Worm (Caenorhabditis elegans): ENCODE measurements around the gene C47E12.11.

The C47E12.11 gene

DNA sequence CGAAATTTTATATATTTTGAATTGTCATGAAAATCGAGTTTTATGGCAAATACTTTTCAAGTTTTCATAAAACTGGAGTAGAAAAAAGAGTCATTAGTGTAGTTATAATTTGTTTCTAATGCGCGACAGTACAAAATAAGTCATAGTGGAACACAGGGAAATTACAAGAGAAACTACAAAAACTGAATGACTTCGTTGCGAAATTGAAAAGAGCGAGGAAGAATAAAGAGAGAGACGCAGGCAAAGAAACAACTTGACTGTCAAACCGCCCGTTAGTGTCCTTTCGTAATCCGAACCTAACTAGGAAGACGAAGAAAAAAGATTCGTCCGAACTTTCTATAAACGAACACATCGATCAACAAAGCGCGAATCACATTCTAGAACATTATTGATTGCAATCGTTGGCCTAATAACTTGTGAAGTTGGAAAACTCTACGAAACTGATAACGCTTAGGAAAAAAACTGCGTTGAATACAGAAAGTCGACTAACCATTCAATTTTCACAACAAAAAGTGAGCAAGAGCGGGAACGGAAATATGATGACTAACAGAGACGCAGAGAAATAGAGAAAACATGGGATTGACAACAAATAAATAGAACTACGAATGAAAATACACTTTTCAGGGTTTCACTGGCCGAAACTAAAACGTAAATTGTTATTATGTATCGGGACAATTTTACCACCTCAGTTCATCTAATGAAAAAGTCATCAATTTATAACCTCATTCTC lies 24.4 kb downstream of the C47E12.11 start (continued):
- TF ChIP-seq zag-1 (tag; optimal IDR thresholded peaks at IDR 0.05) (no peak), zfp-2 (tag; optimal IDR thresholded peaks at IDR 0.05) (no peak), jun-1 (tag; optimal IDR thresholded peaks at IDR 0.05) (no peak), T26A8.4 (GFP tag; IDR thresholded peaks at IDR 0.05) (no peak), egl-27 (tag; optimal IDR thresholded peaks at IDR 0.05) (no peak), rbr-2 (tag; optimal IDR thresholded peaks at IDR 0.05) (no peak), cey-2 (tag; optimal IDR thresholded peaks at IDR 0.05; ENCODE audit: borderline replicate concordance, insufficient read depth) (no peak), ceh-28 (tag; optimal IDR thresholded peaks at IDR 0.05) (no peak), nhr-28 (tag; optimal IDR thresholded peaks at IDR 0.05) (peak; percentile 67), T20F7.1 (GFP tag; optimal IDR thresholded peaks at IDR 0.05) (peak; percentile 31), F37D6.2 (tag; optimal IDR thresholded peaks at IDR 0.05) (no peak), lim-7 (GFP tag; IDR thresholded peaks at IDR 0.05) (no peak), Y5F2A.4 (GFP tag; optimal IDR thresholded peaks at IDR 0.05) (no peak), hif-1 (tag; optimal IDR thresholded peaks at IDR 0.05) (no peak), nhr-6 (tag; optimal IDR thresholded peaks at IDR 0.05) (peak; percentile 35), tag-97 (GFP tag; IDR thresholded peaks at IDR 0.05) (no peak), vab-7 (GFP tag; IDR thresholded peaks at IDR 0.05) (no peak), aha-1 (tag) (peak; percentile 88), lir-3 (tag; optimal IDR thresholded peaks at IDR 0.05) (no peak), nhr-41 (GFP tag; IDR thresholded peaks at IDR 0.05) (0 out of 2 replicates have a peak, but pooled peaks have one; percentile 6), gei-8 (GFP tag; optimal IDR thresholded peaks at IDR 0.05) (no peak), fkh-10 (GFP tag; optimal IDR thresholded peaks at IDR 0.05) (no peak), dmd-9 (GFP tag; IDR thresholded peaks at IDR 0.05) (no peak), mdl-1 (tag; optimal IDR thresholded peaks at IDR 0.05) (no peak), ZK337.2 (GFP tag; IDR thresholded peaks at IDR 0.05) (no peak), aly-2 (tag; optimal IDR thresholded peaks at IDR 0.05) (no peak), pha-4 (GFP tag; IDR thresholded peaks at IDR 0.05) (no peak), pha-4 (tag; optimal IDR thresholded peaks at IDR 0.05) (no peak), madf-9 (GFP tag; conservative IDR thresholded peaks at IDR 0.05) (no peak), fos-1 (tag; optimal IDR thresholded peaks at IDR 0.05) (no peak), daf-16 (GFP tag; optimal IDR thresholded peaks at IDR 0.05) (no peak), daf-16 (tag; optimal IDR thresholded peaks at IDR 0.05) (peak; percentile 55), hlh-30 (tag; optimal IDR thresholded peaks at IDR 0.05; ENCODE audit: insufficient read depth) (no peak), unc-130 (GFP tag; optimal IDR thresholded peaks at IDR 0.05) (no peak), daf-12 (tag; optimal IDR thresholded peaks at IDR 0.05) (no peak), ceh-44 (GFP tag; IDR thresholded peaks at IDR 0.05) (no peak), sdz-12 (GFP tag; optimal IDR thresholded peaks at IDR 0.05) (no peak), nhr-42 (GFP tag; IDR thresholded peaks at IDR 0.05) (no peak), ama-1 (optimal IDR thresholded peaks at IDR 0.05) (no peak), lin-1 (GFP tag; IDR thresholded peaks at IDR 0.05) (no peak), unc-39 (tag; optimal IDR thresholded peaks at IDR 0.05) (no peak), ceh-32 (tag; optimal IDR thresholded peaks at IDR 0.05; ENCODE audit: poor library complexity) (no peak), nhr-10 (tag; optimal IDR thresholded peaks at IDR 0.05) (no peak), lin-15B (tag; optimal IDR thresholded peaks at IDR 0.05) (no peak), zfp-3 (GFP tag; conservative IDR thresholded peaks at IDR 0.05) (no peak), zip-11 (GFP tag; IDR thresholded peaks at IDR 0.05) (no peak), nhr-102 (tag; optimal IDR thresholded peaks at IDR 0.05) (no peak), spr-3 (GFP tag; optimal IDR thresholded peaks at IDR 0.05) (no peak), mdt-29 (GFP tag; IDR thresholded peaks at IDR 0.05) (no peak), lin-13 (GFP tag; optimal IDR thresholded peaks at IDR 0.05) (peak; percentile 22), Y75B8A.6 (GFP tag; IDR thresholded peaks at IDR 0.05) (no peak), ztf-11 (tag; optimal IDR thresholded peaks at IDR 0.05) (no peak)

All from whole organism, L4 larva.